Fruit fly (Drosophila melanogaster) whole organism, embryonic: Measurements from ENCODE around the gene CG1785.

ENCODE experiments used
- B-H2 ChIP-seq: fragments of 200-800 bp; sonication (Bioruptor generic); optimal IDR thresholded peaks from 2 replicates; lab custom pipeline; 2018; ENCODE audit warnings: missing biosample characterization, mild to moderate bottlenecking, missing genetic modification characterization
- CG10147 ChIP-seq: fragments of 200-800 bp; sonication (Bioruptor generic); optimal IDR thresholded peaks from 2 replicates; lab custom pipeline; 2019; ENCODE audit warnings: missing biosample characterization, mild to moderate bottlenecking, missing genetic modification characterization, moderate library complexity
- CG10209 ChIP-seq: fragments of 200-800 bp; sonication (Bioruptor generic); optimal IDR thresholded peaks from 3 replicates; lab custom pipeline; 2017; ENCODE audit warnings: missing biosample characterization, mild to moderate bottlenecking, missing genetic modification characterization, missing genetic modification reagents
- CG10274 ChIP-seq: fragments of 200-800 bp; sonication (Bioruptor generic); optimal IDR thresholded peaks from 3 replicates; lab custom pipeline; 2017; ENCODE audit warnings: missing biosample characterization, mild to moderate bottlenecking, missing genetic modification characterization
- CG10321 ChIP-seq: fragments of 200-800 bp; sonication (Bioruptor generic); IDR thresholded peaks from 2 replicates; pipeline ENCODE4 v1.3.6; 2022; ENCODE audit warnings: missing biosample characterization, missing genetic modification characterization
- CG11247 ChIP-seq: fragments of 200-800 bp; sonication (Bioruptor generic); IDR thresholded peaks from 2 replicates; pipeline ENCODE4 v1.3.6; 2022; ENCODE audit warnings: missing biosample characterization, missing genetic modification characterization
- CG11695 ChIP-seq: fragments of 200-800 bp; sonication (Bioruptor generic); IDR thresholded peaks from 3 replicates; pipeline ENCODE4 v1.3.6; 2022; ENCODE audit warnings: missing biosample characterization, missing genetic modification characterization
- CG14050 ChIP-seq: fragments of 200-800 bp; sonication (Bioruptor generic); IDR thresholded peaks from 3 replicates; pipeline ENCODE4 v1.3.6; 2022; ENCODE audit warnings: missing biosample characterization, missing genetic modification characterization
- CG17361 ChIP-seq: fragments of 200-800 bp; sonication (Bioruptor generic); IDR thresholded peaks from 3 replicates; pipeline ENCODE4 v1.3.6; 2022; ENCODE audit warnings: missing biosample characterization, missing genetic modification characterization
- CG17385 ChIP-seq: fragments of 200-800 bp; sonication (Bioruptor generic); optimal IDR thresholded peaks from 3 replicates; lab custom pipeline; 2018; ENCODE audit warnings: missing biosample characterization, mild to moderate bottlenecking, missing genetic modification characterization
- CG17612 ChIP-seq: fragments of 200-800 bp; sonication (Bioruptor generic); IDR thresholded peaks from 2 replicates; pipeline ENCODE4 v1.3.6; 2022; ENCODE audit warnings: missing biosample characterization, missing genetic modification characterization
- CG18476 ChIP-seq: fragments of 200-800 bp; sonication (Bioruptor generic); optimal IDR thresholded peaks from 2 replicates; lab custom pipeline; 2016; ENCODE audit warnings: missing biosample characterization, mild to moderate bottlenecking, missing genetic modification characterization
- CG2202 ChIP-seq: fragments of 200-800 bp; sonication (Bioruptor generic); optimal IDR thresholded peaks from 2 replicates; lab custom pipeline; 2018; ENCODE audit warnings: missing biosample characterization, mild to moderate bottlenecking, missing genetic modification characterization
- CG33213 ChIP-seq: fragments of 200-800 bp; sonication (Bioruptor generic); optimal IDR thresholded peaks from 3 replicates; lab custom pipeline; 2016; ENCODE audit warnings: missing biosample characterization, missing genetic modification characterization
- CG4617 ChIP-seq: fragments of 200-800 bp; sonication (Bioruptor generic); optimal IDR thresholded peaks from 3 replicates; lab custom pipeline; 2016; ENCODE audit warnings: missing biosample characterization, missing genetic modification characterization, borderline replicate concordance
- CG4707 ChIP-seq: fragments of 200-800 bp; sonication (Bioruptor generic); optimal IDR thresholded peaks from 2 replicates; lab custom pipeline; 2018; ENCODE audit warnings: missing biosample characterization, mild to moderate bottlenecking, missing genetic modification characterization, moderate library complexity
- CG4854 ChIP-seq: fragments of 200-800 bp; sonication (Bioruptor generic); optimal IDR thresholded peaks from 2 replicates; lab custom pipeline; 2016; ENCODE audit warnings: missing biosample characterization, missing genetic modification characterization, inconsistent platforms
- Camta ChIP-seq: fragments of 200-800 bp; sonication (Bioruptor generic); optimal IDR thresholded peaks from 2 replicates; lab custom pipeline; 2016; ENCODE audit warnings: missing biosample characterization, missing genetic modification characterization
- CkIIα-i1 ChIP-seq: fragments of 200-800 bp; sonication (Bioruptor generic); IDR thresholded peaks from 2 replicates; pipeline ENCODE4 v1.3.6; 2022; ENCODE audit warnings: missing biosample characterization, missing genetic modification characterization
- CoRest ChIP-seq: fragments of 200-800 bp; sonication (Bioruptor generic); optimal IDR thresholded peaks from 3 replicates; lab custom pipeline; 2018; ENCODE audit warnings: missing biosample characterization, mild to moderate bottlenecking, missing genetic modification characterization, moderate library complexity
- Dref ChIP-seq: fragments of 200-800 bp; sonication (Bioruptor generic); IDR thresholded peaks from 2 replicates; pipeline ENCODE4 v1.3.6; 2022; ENCODE audit warnings: missing biosample characterization, missing genetic modification characterization
- Ets65A ChIP-seq: fragments of 200-800 bp; sonication (Bioruptor generic); peaks from one replicate; lab custom pipeline; 2016; ENCODE audit warnings: missing biosample characterization, missing genetic modification characterization
- Ets97D ChIP-seq: fragments of 200-800 bp; sonication (Bioruptor generic); optimal IDR thresholded peaks from 3 replicates; lab custom pipeline; 2016; ENCODE audit warnings: missing biosample characterization, missing genetic modification characterization
- Hr39 ChIP-seq: fragments of >200 bp; optimal IDR thresholded peaks from 2 replicates; lab custom pipeline; 2017
- Mes4 ChIP-seq: fragments of 200-800 bp; sonication (Bioruptor generic); optimal IDR thresholded peaks from 2 replicates; lab custom pipeline; 2016; ENCODE audit warnings: missing biosample characterization, missing genetic modification characterization
- NFAT ChIP-seq: fragments of 200-800 bp; sonication (Bioruptor generic); IDR thresholded peaks from 2 replicates; pipeline ENCODE4 v1.3.6; 2022; ENCODE audit warnings: missing biosample characterization, missing genetic modification characterization
- Nf-YA ChIP-seq: fragments of 200-800 bp; sonication (Bioruptor generic); IDR thresholded peaks from 2 replicates; pipeline ENCODE4 v1.3.6; 2022; ENCODE audit warnings: missing biosample characterization, missing genetic modification characterization
- Nf-YB ChIP-seq: fragments of 200-800 bp; sonication (Bioruptor generic); optimal IDR thresholded peaks from 3 replicates; lab custom pipeline; 2019; ENCODE audit warnings: missing biosample characterization, mild to moderate bottlenecking, missing genetic modification characterization, moderate library complexity
- Nf-YC ChIP-seq: fragments of 200-800 bp; optimal IDR thresholded peaks from 3 replicates; lab custom pipeline; 2019; ENCODE audit warnings: missing biosample characterization, mild to moderate bottlenecking, missing genetic modification characterization, moderate library complexity
- Ptx1 ChIP-seq: fragments of 200-800 bp; sonication (Bioruptor generic); IDR thresholded peaks from 2 replicates; pipeline ENCODE4 v1.3.6; 2022; ENCODE audit warnings: missing biosample characterization, missing genetic modification characterization
- cg ChIP-seq: fragments of 200-800 bp; sonication (Bioruptor generic); optimal IDR thresholded peaks from 3 replicates; lab custom pipeline; 2019; ENCODE audit warnings: missing biosample characterization, mild to moderate bottlenecking, missing genetic modification characterization, moderate library complexity
- eve ChIP-seq, 2 experiments: fragments of >200 bp; optimal IDR thresholded peaks; 2 replicates each; lab custom pipeline; 2017; ENCODE audit warnings: missing biosample characterization in 2 of 2, missing genetic modification characterization in 2 of 2
- gem ChIP-seq: fragments of 200-800 bp; sonication (Bioruptor generic); optimal IDR thresholded peaks from 2 replicates; lab custom pipeline; 2019; ENCODE audit warnings: missing biosample characterization, mild to moderate bottlenecking, missing genetic modification characterization, moderate library complexity
- jumu ChIP-seq: fragments of 200-800 bp; sonication (Bioruptor generic); optimal IDR thresholded peaks from 3 replicates; lab custom pipeline; 2016; ENCODE audit warnings: missing biosample characterization, missing genetic modification characterization
- kni ChIP-seq: fragments of 200-800 bp; sonication (Bioruptor generic); optimal IDR thresholded peaks from 3 replicates; lab custom pipeline; 2017; ENCODE audit warnings: mild to moderate bottlenecking, missing biosample characterization, missing genetic modification reagents, missing genetic modification characterization
- nmo ChIP-seq: fragments of 200-800 bp; sonication (Bioruptor generic); optimal IDR thresholded peaks from 2 replicates; lab custom pipeline; 2018; ENCODE audit warnings: missing biosample characterization, mild to moderate bottlenecking, missing genetic modification characterization, moderate library complexity
- p53 ChIP-seq: fragments of 200-800 bp; sonication (Bioruptor generic); optimal IDR thresholded peaks from 2 replicates; lab custom pipeline; 2016; ENCODE audit warnings: missing biosample characterization, missing genetic modification characterization
- phol ChIP-seq: fragments of 200-800 bp; sonication (Bioruptor generic); optimal IDR thresholded peaks from 3 replicates; lab custom pipeline; 2018; ENCODE audit warnings: missing biosample characterization, mild to moderate bottlenecking, missing genetic modification characterization, moderate library complexity
- schlank ChIP-seq: fragments of 200-800 bp; sonication (Bioruptor generic); optimal IDR thresholded peaks from 2 replicates; lab custom pipeline; 2018; ENCODE audit warnings: missing biosample characterization, mild to moderate bottlenecking, missing genetic modification characterization
- sens ChIP-seq: fragments of 200-800 bp; sonication (Bioruptor generic); peaks from one replicate; lab custom pipeline; 2016; ENCODE audit warnings: missing biosample characterization, missing genetic modification characterization
- slou ChIP-seq: fragments of 200-800 bp; sonication (Bioruptor generic); optimal IDR thresholded peaks from 3 replicates; lab custom pipeline; 2016; ENCODE audit warnings: missing biosample characterization, missing genetic modification characterization
- tx ChIP-seq: fragments of 200-800 bp; sonication (Bioruptor generic); optimal IDR thresholded peaks from 2 replicates; lab custom pipeline; 2016; ENCODE audit warnings: missing biosample characterization, missing genetic modification characterization
- zfh2 ChIP-seq: fragments of 200-800 bp; sonication (Bioruptor generic); optimal IDR thresholded peaks from 2 replicates; lab custom pipeline; 2016; ENCODE audit warnings: missing biosample characterization, missing genetic modification characterization

CG1785 gene

DNA sequence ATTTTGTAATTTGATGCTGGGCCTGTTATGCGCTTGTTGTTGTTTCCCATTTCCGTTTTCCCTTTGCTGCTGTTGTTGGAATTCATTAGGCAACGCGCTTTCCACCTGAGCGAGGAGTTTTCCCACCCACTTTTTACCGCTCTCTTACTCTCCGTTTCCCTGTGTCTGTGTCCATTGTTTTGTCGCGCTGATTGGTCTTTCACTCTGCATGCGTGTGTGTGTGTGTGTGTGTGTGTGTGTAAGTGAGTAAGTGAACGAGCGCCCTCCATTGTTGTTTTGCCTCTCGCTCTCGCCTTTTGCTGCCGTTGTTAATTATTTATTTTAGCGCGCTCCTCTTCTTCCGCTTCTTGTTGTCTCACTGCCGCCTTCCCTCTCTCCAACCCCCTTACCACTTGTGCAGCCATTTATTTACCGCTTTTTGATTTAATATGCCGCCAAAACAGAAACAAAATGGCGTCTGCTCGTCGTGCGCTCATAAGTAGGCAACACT is 18.6 kb upstream of the CG1785 start (continued):
- TF ChIP-seq Ets65A (GFP tag; lab: Kevin White, UChicago) (peak; percentile 12), Ptx1 (no peak), nmo (GFP tag; lab: Kevin White, UChicago) (no peak), Nf-YC (tag; lab: Kevin White, UChicago) (peak; percentile 95), CG17361 (GFP tag; lab: Robert Waterston, UW) (no peak), CG33213 (GFP tag; lab: Kevin White, UChicago) (no peak), p53 (GFP tag; lab: Kevin White, UChicago) (no peak), B-H2 (GFP tag; lab: Kevin White, UChicago) (no peak), phol (peak; percentile 85), NFAT (GFP tag; lab: Robert Waterston, UW) (no peak), CG4617 (no peak), Ets97D (GFP tag; lab: Kevin White, UChicago) (no peak), Mes4 (GFP tag; lab: Kevin White, UChicago) (no peak), Dref (no peak), CG11247 (GFP tag; lab: Robert Waterston, UW) (no peak), jumu (GFP tag; lab: Kevin White, UChicago) (no peak), CG10209 (GFP tag; lab: Kevin White, UChicago) (no peak), CG4854 (GFP tag; lab: Kevin White, UChicago) (no peak), kni (GFP tag; lab: Kevin White, UChicago) (no peak), CG4707 (GFP tag; lab: Kevin White, UChicago) (no peak), Hr39 (lab: Kevin White, UChicago) (no peak), Camta (GFP tag; lab: Kevin White, UChicago) (no peak), cg (peak; percentile 59), tx (GFP tag; lab: Kevin White, UChicago) (no peak), sens (GFP tag; lab: Kevin White, UChicago) (no peak), CG14050 (GFP tag; lab: Robert Waterston, UW) (no peak), CG10274 (GFP tag; lab: Kevin White, UChicago) (no peak), eve (GFP tag; optimal IDR thresholded peaks at IDR 0.05; lab: Kevin White, UChicago) (no peak), Nf-YB (peak; percentile 92), CG18476 (no peak), schlank (no peak), CG17385 (GFP tag; lab: Kevin White, UChicago) (peak; percentile 7), CkIIα-i1 (no peak), CG11695 (GFP tag; lab: Robert Waterston, UW) (no peak), Nf-YA (0 out of 2 replicates have a peak, but pooled peaks have one; percentile 34), slou (GFP tag; lab: Kevin White, UChicago) (no peak), CG2202 (tag; lab: Kevin White, UChicago) (no peak), CG10147 (no peak), CG10321 (0 out of 2 replicates have a peak, but pooled peaks have one; percentile 26), CG17612 (GFP tag; lab: Robert Waterston, UW) (no peak), CoRest (tag; lab: Kevin White, UChicago) (peak; percentile 15), gem (tag; lab: Kevin White, UChicago) (no peak), zfh2 (no peak)
